Worm (Caenorhabditis elegans) whole organism, midembryonic: ENCODE data around the gene F59B2.14.

Experiments
- T22C8.4 ChIP-seq: fragments of 200-800 bp; sonication (Bioruptor generic); IDR thresholded peaks from 2 replicates; pipeline ENCODE4 v1.3.6; 2022; ENCODE audit warnings: missing genetic modification characterization, missing compliant biosample characterization
- cog-1 ChIP-seq: sonication (generic microtip); optimal IDR thresholded peaks from 2 replicates; lab custom pipeline; 2016; ENCODE audit warnings: missing genetic modification characterization, missing compliant biosample characterization
- flt-1 ChIP-seq: fragments of 200-800 bp; sonication (Bioruptor generic); IDR thresholded peaks from 2 replicates; pipeline ENCODE4 v1.3.6; 2022; ENCODE audit warnings: missing genetic modification characterization, missing compliant biosample characterization
- klf-2 ChIP-seq: fragments of 200-800 bp; sonication (Bioruptor generic); conservative IDR thresholded peaks from 2 replicates; pipeline ENCODE4 v1.3.6; 2022; ENCODE audit warnings: missing genetic modification reagents, missing genetic modification characterization, missing compliant biosample characterization
- med-1 ChIP-seq: sonication (generic microtip); optimal IDR thresholded peaks from 2 replicates; lab custom pipeline; 2017; ENCODE audit warnings: missing genetic modification characterization, mild to moderate bottlenecking, missing compliant biosample characterization, antibody characterized with exemption, missing genetic modification reagents; ENCODE audit not compliant: insufficient read depth
- ref-1 ChIP-seq: fragments of 200-800 bp; sonication (Bioruptor generic); conservative IDR thresholded peaks from 2 replicates; pipeline ENCODE4 v1.3.6; 2022; ENCODE audit warnings: missing genetic modification reagents, missing genetic modification characterization, missing compliant biosample characterization
- tab-1 ChIP-seq: fragments of 200-800 bp; sonication (Bioruptor generic); IDR thresholded peaks from 2 replicates; pipeline ENCODE4 v1.3.6; 2022; ENCODE audit warnings: missing genetic modification characterization, missing compliant biosample characterization
- ztf-23 ChIP-seq: fragments of 200-800 bp; sonication (Bioruptor generic); IDR thresholded peaks from 2 replicates; pipeline ENCODE4 v1.3.6; 2022; ENCODE audit warnings: missing genetic modification reagents, missing genetic modification characterization, missing compliant biosample characterization
- ztf-29 ChIP-seq: fragments of 200-800 bp; sonication (Bioruptor generic); IDR thresholded peaks from 2 replicates; pipeline ENCODE4 v1.3.6; 2022; ENCODE audit warnings: missing genetic modification reagents, missing genetic modification characterization, missing compliant biosample characterization

Gene F59B2.14

ce11 chrIII:8988061-8988460 lies 34.4 kb downstream of the F59B2.14 start:
- TF ChIP-seq cog-1 (tag; lab: Kevin White, UChicago) (no peak), tab-1 (no peak), med-1 (GFP tag; lab: Kevin White, UChicago) (no peak), ztf-29 (GFP tag; lab: Robert Waterston, UW) (no peak), ztf-23 (GFP tag; lab: Robert Waterston, UW) (no peak), klf-2 (GFP tag; lab: Robert Waterston, UW) (no peak), ref-1 (GFP tag; lab: Robert Waterston, UW) (no peak), flt-1 (GFP tag; lab: Robert Waterston, UW) (no peak), T22C8.4 (no peak)

ce11 chrIII:8986872-8987271 lies 35.6 kb downstream of the F59B2.14 start:
- TF ChIP-seq cog-1 (tag; lab: Kevin White, UChicago) (no peak), klf-2 (GFP tag; lab: Robert Waterston, UW) (no peak), ref-1 (GFP tag; lab: Robert Waterston, UW) (no peak), ztf-23 (GFP tag; lab: Robert Waterston, UW) (no peak), T22C8.4 (no peak), flt-1 (GFP tag; lab: Robert Waterston, UW) (no peak), ztf-29 (GFP tag; lab: Robert Waterston, UW) (no peak), med-1 (GFP tag; lab: Kevin White, UChicago) (no peak), tab-1 (no peak)

ce11 chrIII:8985965-8986364 lies 36.5 kb downstream of the F59B2.14 start:
- TF ChIP-seq cog-1 (tag; lab: Kevin White, UChicago) (no peak), klf-2 (GFP tag; lab: Robert Waterston, UW) (no peak), med-1 (GFP tag; lab: Kevin White, UChicago) (no peak), ref-1 (GFP tag; lab: Robert Waterston, UW) (no peak)

- TF ChIP-seq cog-1 (tag; lab: Kevin White, UChicago) (no peak), flt-1 (GFP tag; lab: Robert Waterston, UW) (no peak), T22C8.4 (no peak), klf-2 (GFP tag; lab: Robert Waterston, UW) (no peak), tab-1 (no peak), ref-1 (GFP tag; lab: Robert Waterston, UW) (no peak), ztf-29 (GFP tag; lab: Robert Waterston, UW) (no peak), med-1 (GFP tag; lab: Kevin White, UChicago) (no peak), ztf-23 (GFP tag; lab: Robert Waterston, UW) (no peak)
Observed at ce11 chrIII:8985461-8985860, 37.0 kb downstream of the F59B2.14 start.

ce11 chrIII:8984960-8985359 lies 37.5 kb downstream of the F59B2.14 start:
- TF ChIP-seq ztf-23 (GFP tag; lab: Robert Waterston, UW), result no peak
- no peak for TF ChIP-seq klf-2 (GFP tag; lab: Robert Waterston, UW)
- TF ChIP-seq ref-1 (GFP tag; lab: Robert Waterston, UW), result no peak
- no peak for TF ChIP-seq T22C8.4
- TF ChIP-seq tab-1, result no peak
- no peak for TF ChIP-seq cog-1 (tag; lab: Kevin White, UChicago)
- TF ChIP-seq med-1 (GFP tag; lab: Kevin White, UChicago), result no peak
- TF ChIP-seq flt-1 (GFP tag; lab: Robert Waterston, UW), result no peak
- TF ChIP-seq ztf-29 (GFP tag; lab: Robert Waterston, UW), result no peak

ce11 chrIII:8984412-8984811 lies 38.0 kb downstream of the F59B2.14 start:
- no peak for TF ChIP-seq flt-1 (GFP tag; lab: Robert Waterston, UW)
- no peak for TF ChIP-seq ztf-23 (GFP tag; lab: Robert Waterston, UW)
- TF ChIP-seq ztf-29 (GFP tag; lab: Robert Waterston, UW), result no peak
- no peak for TF ChIP-seq klf-2 (GFP tag; lab: Robert Waterston, UW)
- no peak for TF ChIP-seq ref-1 (GFP tag; lab: Robert Waterston, UW)
- no peak for TF ChIP-seq med-1 (GFP tag; lab: Kevin White, UChicago)
- no peak for TF ChIP-seq T22C8.4
- no peak for TF ChIP-seq tab-1
- no peak for TF ChIP-seq cog-1 (tag; lab: Kevin White, UChicago)

- TF ChIP-seq klf-2 (GFP tag; lab: Robert Waterston, UW) (no peak), med-1 (GFP tag; lab: Kevin White, UChicago) (no peak), ztf-29 (GFP tag; lab: Robert Waterston, UW) (no peak), ztf-23 (GFP tag; lab: Robert Waterston, UW) (no peak), tab-1 (no peak), T22C8.4 (no peak), flt-1 (GFP tag; lab: Robert Waterston, UW) (no peak), ref-1 (GFP tag; lab: Robert Waterston, UW) (no peak)
Observed at ce11 chrIII:8983811-8984210, 38.6 kb downstream of the F59B2.14 start.

ce11 chrIII:8983135-8983534 lies 39.3 kb downstream of the F59B2.14 start:
- TF ChIP-seq flt-1 (GFP tag; lab: Robert Waterston, UW), result no peak
- no peak for TF ChIP-seq med-1 (GFP tag; lab: Kevin White, UChicago)
- TF ChIP-seq tab-1, result no peak
- no peak for TF ChIP-seq ref-1 (GFP tag; lab: Robert Waterston, UW)
- no peak for TF ChIP-seq cog-1 (tag; lab: Kevin White, UChicago)
- no peak for TF ChIP-seq ztf-23 (GFP tag; lab: Robert Waterston, UW)
- no peak for TF ChIP-seq ztf-29 (GFP tag; lab: Robert Waterston, UW)
- no peak for TF ChIP-seq klf-2 (GFP tag; lab: Robert Waterston, UW)
- no peak for TF ChIP-seq T22C8.4

ce11 chrIII:8981847-8982479 lies 40.5 kb downstream of the F59B2.14 start, which contains the start of gene pde-2:
pde-2 (minus strand) TSS chrIII:8981897.
- no peak for TF ChIP-seq ztf-29 (GFP tag; lab: Robert Waterston, UW)
- no peak for TF ChIP-seq med-1 (GFP tag; lab: Kevin White, UChicago)
- no peak for TF ChIP-seq klf-2 (GFP tag; lab: Robert Waterston, UW)
- TF ChIP-seq ref-1 (GFP tag; lab: Robert Waterston, UW), result no peak
- 0 out of 2 replicates have a peak, but pooled peaks have one; percentile 10 for TF ChIP-seq flt-1 (GFP tag; lab: Robert Waterston, UW)
- no peak for TF ChIP-seq T22C8.4
- no peak for TF ChIP-seq cog-1 (tag; lab: Kevin White, UChicago)
- TF ChIP-seq ztf-23 (GFP tag; lab: Robert Waterston, UW), result 0 out of 2 replicates have a peak, but pooled peaks have one; percentile 44
